Worm (Caenorhabditis elegans): Measurements from ENCODE around the gene fipr-4.

fipr-4 gene

ce11 chrV:10237959-10238444 lies 9.7 kb upstream of the fipr-4 start (continued):
- TF ChIP-seq ama-1 (optimal IDR thresholded peaks at IDR 0.05), result no peak
- TF ChIP-seq ama-1 (GFP tag; optimal IDR thresholded peaks at IDR 0.05), result no peak
- no peak; the same call in 1 of the 2 replicates for TF ChIP-seq pbrm-1 (GFP tag; IDR thresholded peaks at IDR 0.05)
- no peak for TF ChIP-seq mcd-1 (GFP tag; IDR thresholded peaks at IDR 0.05)
- TF ChIP-seq atf-7 (tag; optimal IDR thresholded peaks at IDR 0.05), result peak; percentile 73
- no peak for TF ChIP-seq Y53F4B.3 (GFP tag; IDR thresholded peaks at IDR 0.05)
- no peak for TF ChIP-seq let-526 (GFP tag; IDR thresholded peaks at IDR 0.05)
- TF ChIP-seq mel-28 (tag; optimal IDR thresholded peaks at IDR 0.05; ENCODE audit: borderline replicate concordance), result peak; percentile 74

- TF ChIP-seq lir-1 (GFP tag; conservative IDR thresholded peaks at IDR 0.05), result no peak
These were observed 8.9 kb upstream of the fipr-4 start for ce11 chrV:10237171-10237570.

ce11 chrV:10233330-10233729 lies 5.1 kb upstream of the fipr-4 start, which contains the start of gene str-182:
Gene str-182 (minus strand): TSS chrV:10233430.
- TF ChIP-seq T26A5.8 (tag; optimal IDR thresholded peaks at IDR 0.05) (no peak), ets-4 (GFP tag; optimal IDR thresholded peaks at IDR 0.05) (no peak), ekl-4 (GFP tag; IDR thresholded peaks at IDR 0.05) (no peak), sptf-2 (GFP tag; optimal IDR thresholded peaks at IDR 0.05) (no peak), F57C9.4 (tag; optimal IDR thresholded peaks at IDR 0.05) (no peak), ceh-27 (GFP tag; optimal IDR thresholded peaks at IDR 0.05) (no peak), B0035.1 (tag; optimal IDR thresholded peaks at IDR 0.05) (no peak), ztf-22 (GFP tag; optimal IDR thresholded peaks at IDR 0.05) (no peak), ztf-6 (GFP tag; IDR thresholded peaks at IDR 0.05) (no peak), cebp-1 (GFP tag; IDR thresholded peaks at IDR 0.05) (no peak), cebp-1 (tag; optimal IDR thresholded peaks at IDR 0.05) (no peak), nhr-120 (GFP tag; IDR thresholded peaks at IDR 0.05) (no peak), tbx-9 (tag; optimal IDR thresholded peaks at IDR 0.05; ENCODE audit: borderline replicate concordance) (no peak)

ce11 chrV:10230932-10231331 lies 2.7 kb upstream of the fipr-4 start, which contains the start of gene fipr-6:
Gene fipr-6 (plus strand): TSS chrV:10231232.
- TF ChIP-seq repo-1 (tag; optimal IDR thresholded peaks at IDR 0.05) (no peak), Y53F4B.3 (GFP tag; IDR thresholded peaks at IDR 0.05) (no peak), lin-35 (GFP tag; optimal IDR thresholded peaks at IDR 0.05) (no peak), rec-8 (tag; optimal IDR thresholded peaks at IDR 0.05) (no peak), die-1 (tag; optimal IDR thresholded peaks at IDR 0.05) (no peak), madf-6 (GFP tag; IDR thresholded peaks at IDR 0.05) (no peak)

ce11 chrV:10229222-10229879 lies 1.1 kb upstream of the fipr-4 start, which contains the start of the genes pyt-1 and fipr-7:
Gene pyt-1 (minus strand): TSS chrV:10229322.
Gene fipr-7 (plus strand): TSS chrV:10229829.
- TF ChIP-seq rcor-1 (GFP tag; IDR thresholded peaks at IDR 0.05), result no peak
- no peak for TF ChIP-seq nhr-80 (tag; optimal IDR thresholded peaks at IDR 0.05)
- TF ChIP-seq madf-8 (GFP tag; conservative IDR thresholded peaks at IDR 0.05), result no peak
- TF ChIP-seq dpl-1 (GFP tag; optimal IDR thresholded peaks at IDR 0.05), result no peak
- no peak for TF ChIP-seq egl-44 (GFP tag; IDR thresholded peaks at IDR 0.05)
- TF ChIP-seq B0336.3 (GFP tag; IDR thresholded peaks at IDR 0.05), result no peak
- no peak for TF ChIP-seq Y56A3A.18 (GFP tag; IDR thresholded peaks at IDR 0.05)
- no peak for TF ChIP-seq ztf-3 (GFP tag; optimal IDR thresholded peaks at IDR 0.05)
- TF ChIP-seq nfyb-1 (GFP tag; IDR thresholded peaks at IDR 0.05), result no peak
- no peak for TF ChIP-seq lin-26 (GFP tag; IDR thresholded peaks at IDR 0.05)
- TF ChIP-seq D2030.7 (GFP tag; IDR thresholded peaks at IDR 0.05), result no peak
- TF ChIP-seq fkh-3 (tag; optimal IDR thresholded peaks at IDR 0.05), result no peak
- no peak for TF ChIP-seq sea-2 (GFP tag; IDR thresholded peaks at IDR 0.05)
- TF ChIP-seq B0261.1 (tag; optimal IDR thresholded peaks at IDR 0.05), result no peak
- TF ChIP-seq ZK185.1 (tag; optimal IDR thresholded peaks at IDR 0.05; ENCODE audit: poor library complexity, severe bottlenecking), result no peak
- TF ChIP-seq F57A8.1 (GFP tag; optimal IDR thresholded peaks at IDR 0.05), result no peak

Measured in whole organism, young adult.